Worm (Caenorhabditis elegans) whole organism, L2 larva: Measurements from ENCODE around the gene sams-5.

Experiments used
- F13H6.1 ChIP-seq: sonication (generic microtip); optimal IDR thresholded peaks from 2 replicates; lab custom pipeline; 2016; ENCODE audit warnings: missing genetic modification characterization, missing compliant biosample characterization
- Y55F3AM.14 ChIP-seq: fragments of 200-800 bp; sonication (Bioruptor generic); optimal IDR thresholded peaks from 2 replicates; lab custom pipeline; 2018; ENCODE audit warnings: mild to moderate bottlenecking, missing genetic modification characterization, missing compliant biosample characterization
- ZK546.5 ChIP-seq: sonication (generic microtip); optimal IDR thresholded peaks from 2 replicates; lab custom pipeline; 2017; ENCODE audit warnings: missing biosample characterization, missing genetic modification characterization
- ceh-82 ChIP-seq: fragments of 150-350 bp; optimal IDR thresholded peaks from 2 replicates; lab custom pipeline; 2014; ENCODE audit warnings: missing biosample characterization, missing genetic modification characterization
- crh-2 ChIP-seq: sonication (generic microtip); optimal IDR thresholded peaks from 2 replicates; lab custom pipeline; 2017; ENCODE audit warnings: missing biosample characterization, missing genetic modification characterization
- dmd-4 ChIP-seq: sonication (generic microtip); optimal IDR thresholded peaks from 2 replicates; lab custom pipeline; 2017; ENCODE audit warnings: missing biosample characterization, missing genetic modification characterization
- egl-27 ChIP-seq: sonication (generic microtip); optimal IDR thresholded peaks from 3 replicates; lab custom pipeline; 2017; ENCODE audit warnings: missing biosample characterization, missing genetic modification reagents, missing genetic modification characterization
- elt-1 ChIP-seq: fragments of 150-350 bp; optimal IDR thresholded peaks from 2 replicates; lab custom pipeline; 2014; ENCODE audit warnings: missing biosample characterization, missing genetic modification characterization
- fos-1 ChIP-seq: fragments of 150-350 bp; optimal IDR thresholded peaks from 2 replicates; lab custom pipeline; 2014; ENCODE audit warnings: missing biosample characterization, missing genetic modification characterization
- gmeb-1 ChIP-seq: fragments of 150-350 bp; optimal IDR thresholded peaks from 2 replicates; lab custom pipeline; 2014; ENCODE audit warnings: missing biosample characterization, missing genetic modification characterization
- lin-13 ChIP-seq: fragments of 150-350 bp; optimal IDR thresholded peaks from 2 replicates; lab custom pipeline; 2014; ENCODE audit warnings: missing biosample characterization, missing genetic modification reagents, missing genetic modification characterization
- lsy-2 ChIP-seq, 2 experiments: fragments of 150-350 bp in 1 of 2; sonication (generic microtip) in 1 of 2; optimal IDR thresholded peaks; 2 replicates each; lab custom pipeline; 2014 to 2017; ENCODE audit warnings: missing biosample characterization in 2 of 2, missing genetic modification characterization in 2 of 2
- mab-5 ChIP-seq: fragments of 150-350 bp; optimal IDR thresholded peaks from 2 replicates; lab custom pipeline; 2014; ENCODE audit warnings: missing biosample characterization, missing genetic modification characterization
- mbf-1 ChIP-seq: sonication (generic microtip); optimal IDR thresholded peaks from 2 replicates; lab custom pipeline; 2017; ENCODE audit warnings: missing biosample characterization, missing genetic modification characterization
- nhr-10 ChIP-seq: sonication (generic microtip); optimal IDR thresholded peaks from 2 replicates; lab custom pipeline; 2017; ENCODE audit warnings: missing biosample characterization, missing genetic modification characterization
- nhr-12 ChIP-seq: fragments of 150-350 bp; optimal IDR thresholded peaks from 2 replicates; lab custom pipeline; 2014; ENCODE audit warnings: missing biosample characterization, missing genetic modification characterization
- nhr-129 ChIP-seq: fragments of 150-350 bp; optimal IDR thresholded peaks from 2 replicates; lab custom pipeline; 2014; ENCODE audit warnings: missing biosample characterization, missing genetic modification characterization
- nhr-23 ChIP-seq: fragments of 150-350 bp; optimal IDR thresholded peaks from 2 replicates; lab custom pipeline; 2014; ENCODE audit warnings: missing biosample characterization, missing genetic modification reagents, missing genetic modification characterization
- nhr-237 ChIP-seq: fragments of 150-350 bp; optimal IDR thresholded peaks from 2 replicates; lab custom pipeline; 2014; ENCODE audit warnings: missing biosample characterization, missing genetic modification characterization
- nhr-25 ChIP-seq: fragments of 150-350 bp; sonication (generic microtip); optimal IDR thresholded peaks from 3 replicates; lab custom pipeline; 2014; ENCODE audit warnings: missing biosample characterization, missing genetic modification characterization
- sem-4 ChIP-seq: fragments of 150-350 bp; optimal IDR thresholded peaks from 2 replicates; lab custom pipeline; 2014; ENCODE audit warnings: missing biosample characterization, missing genetic modification reagents, missing genetic modification characterization
- skn-1 ChIP-seq: sonication (generic microtip); optimal IDR thresholded peaks from 2 replicates; lab custom pipeline; 2017; ENCODE audit warnings: missing biosample characterization, missing genetic modification characterization
- sma-3 ChIP-seq: sonication (generic microtip); optimal IDR thresholded peaks from 2 replicates; lab custom pipeline; 2016; ENCODE audit warnings: missing genetic modification reagents, missing genetic modification characterization, missing compliant biosample characterization
- snpc-4 ChIP-seq: fragments of 150-350 bp; optimal IDR thresholded peaks from 2 replicates; lab custom pipeline; 2014; ENCODE audit warnings: missing biosample characterization, missing genetic modification characterization
- unc-39 ChIP-seq: fragments of 150-350 bp; optimal IDR thresholded peaks from 2 replicates; lab custom pipeline; 2014; ENCODE audit warnings: missing biosample characterization, missing genetic modification characterization
- unc-55 ChIP-seq: fragments of 150-350 bp; sonication (generic microtip); optimal IDR thresholded peaks from 3 replicates; lab custom pipeline; 2014; ENCODE audit warnings: missing biosample characterization, missing genetic modification reagents, missing genetic modification characterization
- unc-62 ChIP-seq: fragments of 150-350 bp; optimal IDR thresholded peaks from 2 replicates; lab custom pipeline; 2014; ENCODE audit warnings: missing biosample characterization, missing genetic modification reagents, missing genetic modification characterization
- ztf-1 ChIP-seq: fragments of 200-800 bp; sonication (Bioruptor generic); conservative IDR thresholded peaks from 2 replicates; pipeline ENCODE4 v1.3.6; 2022; ENCODE audit warnings: missing genetic modification characterization, missing compliant biosample characterization
- ztf-11 ChIP-seq: sonication (generic microtip); optimal IDR thresholded peaks from 2 replicates; lab custom pipeline; 2017; ENCODE audit warnings: missing biosample characterization, missing genetic modification characterization

Gene sams-5

ce11 chrIV:6248486-6248885 lies 30.8 kb downstream of the sams-5 start, which contains the start of gene acox-3 (continued):
- TF ChIP-seq snpc-4 (tag; lab: Kevin White, UChicago), result no peak
- peak; percentile 58 for TF ChIP-seq gmeb-1
- no peak for TF ChIP-seq unc-62 (GFP tag; lab: Kevin White, UChicago)
- no peak for TF ChIP-seq ZK546.5 (tag; lab: Kevin White, UChicago)

DNA sequence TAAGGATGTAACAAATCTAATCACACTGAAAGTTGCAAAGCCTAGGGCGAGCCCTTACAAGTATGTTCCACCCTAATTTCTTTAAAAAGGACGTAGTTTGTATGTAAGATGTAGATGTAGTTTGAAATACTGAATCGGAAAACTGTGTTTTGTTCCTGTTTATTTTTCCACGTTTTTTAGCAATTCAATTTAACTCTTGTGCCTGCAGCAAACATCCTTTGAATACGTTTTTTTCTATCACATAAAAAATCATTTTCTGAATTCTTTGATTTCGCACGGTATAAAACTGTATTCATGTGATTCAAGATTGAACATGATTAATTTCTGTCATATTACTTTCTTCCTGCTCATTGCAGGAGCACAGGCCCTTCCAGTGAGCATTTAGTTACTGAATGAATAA lies 39.3 kb downstream of the sams-5 start, which contains the start of gene F58F9.9:
F58F9.9 (plus strand) TSS at position 301 of the 400 bp plus-strand sequence.
- TF ChIP-seq nhr-23 (tag; lab: Kevin White, UChicago), result no peak
- TF ChIP-seq egl-27 (tag; lab: Kevin White, UChicago), result no peak
- TF ChIP-seq sem-4 (tag; lab: Kevin White, UChicago), result no peak
- no peak for TF ChIP-seq nhr-10
- TF ChIP-seq lin-13 (GFP tag; lab: Kevin White, UChicago), result no peak
- TF ChIP-seq Y55F3AM.14, result no peak
- TF ChIP-seq lsy-2 (tag; optimal IDR thresholded peaks at IDR 0.05; lab: Kevin White, UChicago), result no peak
- no peak for TF ChIP-seq sma-3
- no peak for TF ChIP-seq skn-1 (tag; lab: Kevin White, UChicago)
- TF ChIP-seq nhr-12, result no peak
- TF ChIP-seq mbf-1, result no peak
- no peak for TF ChIP-seq ceh-82 (tag; lab: Kevin White, UChicago)
- TF ChIP-seq elt-1 (tag; lab: Kevin White, UChicago), result no peak
- no peak for TF ChIP-seq F13H6.1 (tag; lab: Kevin White, UChicago)
- no peak for TF ChIP-seq mab-5 (tag; lab: Kevin White, UChicago)
- no peak for TF ChIP-seq nhr-129 (tag; lab: Kevin White, UChicago)

DNA sequence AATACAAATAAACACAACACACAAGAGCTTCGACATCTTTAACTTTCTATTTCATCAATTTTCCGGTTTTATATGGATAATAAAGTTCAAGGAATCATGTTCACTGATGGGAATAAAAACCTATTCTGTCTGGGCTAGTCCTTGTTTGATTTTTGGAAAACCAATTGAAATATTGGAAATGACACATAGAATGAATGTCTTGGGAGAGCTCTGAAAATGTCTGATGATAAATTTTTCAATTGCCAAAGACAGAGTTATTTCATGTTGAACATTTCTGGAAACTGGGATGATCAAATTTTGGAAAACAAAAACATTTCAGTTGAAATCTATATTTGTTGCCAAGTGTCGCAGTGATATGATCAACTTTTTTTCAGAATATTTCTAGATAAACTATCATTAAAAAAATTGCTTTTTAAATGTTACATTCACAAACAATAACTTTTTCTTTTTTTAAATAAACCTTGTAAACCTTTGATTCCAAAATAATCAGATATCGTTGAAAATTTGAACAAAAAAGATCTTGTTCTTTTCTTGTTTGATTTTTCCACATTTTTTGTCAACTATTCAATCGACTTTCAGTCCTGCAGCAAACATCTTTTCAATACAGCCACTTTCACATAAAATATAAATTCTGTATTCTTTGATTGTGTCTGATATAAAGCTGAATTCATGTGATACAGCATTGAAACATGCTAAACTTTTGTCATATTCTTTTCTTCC lies 41.7 kb downstream of the sams-5 start, which contains the start of the genes F58F9.6 and F58F9.8:
F58F9.6 (minus strand) TSS at position 101 of the 720 bp plus-strand sequence.
F58F9.8 (plus strand) TSS at position 670 of the 720 bp plus-strand sequence.
- TF ChIP-seq lsy-2 (tag; optimal IDR thresholded peaks at IDR 0.05; lab: Kevin White, UChicago) (no peak), elt-1 (tag; lab: Kevin White, UChicago) (no peak), unc-55 (GFP tag; lab: Kevin White, UChicago) (no peak), sma-3 (no peak), unc-39 (tag; lab: Kevin White, UChicago) (no peak), ztf-11 (tag; lab: Kevin White, UChicago) (no peak), gmeb-1 (no peak), unc-62 (GFP tag; lab: Kevin White, UChicago) (no peak), ztf-1 (GFP tag; lab: Robert Waterston, UW) (no peak)

DNA sequence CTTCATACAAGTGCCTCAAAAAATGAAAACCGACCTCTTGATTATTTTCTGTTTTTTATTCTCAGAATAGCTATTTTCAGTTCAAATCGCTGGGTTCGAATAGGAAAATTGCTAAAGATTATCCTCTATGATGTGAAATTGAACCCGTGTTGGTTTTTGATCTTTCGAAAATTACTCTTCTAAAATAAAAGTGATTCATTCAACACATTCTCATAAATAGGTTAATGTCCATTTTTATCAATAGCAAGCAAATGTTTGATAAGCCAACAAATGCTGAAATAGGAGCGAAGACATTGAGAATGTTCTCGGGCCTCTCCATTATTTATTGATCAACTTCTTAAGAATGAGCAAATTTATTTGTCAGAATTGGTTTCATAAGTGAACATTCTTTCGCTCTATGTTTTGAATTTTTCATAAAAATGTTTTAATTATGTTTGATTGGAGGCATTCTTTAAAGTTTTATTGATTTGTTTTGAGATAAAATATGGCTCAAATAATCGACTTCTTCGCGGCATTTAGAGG lies 46.5 kb downstream of the sams-5 start, which contains the start of gene F58F9.3:
F58F9.3 (plus strand) TSS at position 472 of the 522 bp plus-strand sequence.
- TF ChIP-seq lin-13 (GFP tag; lab: Kevin White, UChicago) (no peak), nhr-237 (tag; lab: Kevin White, UChicago) (no peak), mab-5 (tag; lab: Kevin White, UChicago) (no peak), nhr-25 (tag; lab: Kevin White, UChicago) (no peak), crh-2 (tag; lab: Kevin White, UChicago) (peak; percentile 3), fos-1 (tag; lab: Kevin White, UChicago) (peak; percentile 89)

- TF ChIP-seq fos-1 (tag; lab: Kevin White, UChicago), result peak; percentile 93
- TF ChIP-seq ZK546.5 (tag; lab: Kevin White, UChicago), result no peak
- TF ChIP-seq nhr-12, result no peak
- no peak for TF ChIP-seq sem-4 (tag; lab: Kevin White, UChicago)
- no peak for TF ChIP-seq unc-39 (tag; lab: Kevin White, UChicago)
- TF ChIP-seq lin-13 (GFP tag; lab: Kevin White, UChicago), result no peak
These were observed 48.7 kb downstream of the sams-5 start, which contains the start of gene F58F9.4 for ce11 chrIV:6230560-6231073. F58F9.4 (plus strand) TSS chrIV:6231023.

ce11 chrIV:6227974-6228373 lies 51.3 kb downstream of the sams-5 start, which contains the start of gene C49A9.1:
C49A9.1 (plus strand) TSS chrIV:6228190.
- TF ChIP-seq lsy-2 (tag; optimal IDR thresholded peaks at IDR 0.05; lab: Kevin White, UChicago) (no peak), Y55F3AM.14 (no peak), dmd-4 (no peak), fos-1 (tag; lab: Kevin White, UChicago) (peak; percentile 72), crh-2 (tag; lab: Kevin White, UChicago) (no peak)
